Worm (Caenorhabditis elegans): ENCODE data around the gene C49C3.9.

The C49C3.9 gene

DNA sequence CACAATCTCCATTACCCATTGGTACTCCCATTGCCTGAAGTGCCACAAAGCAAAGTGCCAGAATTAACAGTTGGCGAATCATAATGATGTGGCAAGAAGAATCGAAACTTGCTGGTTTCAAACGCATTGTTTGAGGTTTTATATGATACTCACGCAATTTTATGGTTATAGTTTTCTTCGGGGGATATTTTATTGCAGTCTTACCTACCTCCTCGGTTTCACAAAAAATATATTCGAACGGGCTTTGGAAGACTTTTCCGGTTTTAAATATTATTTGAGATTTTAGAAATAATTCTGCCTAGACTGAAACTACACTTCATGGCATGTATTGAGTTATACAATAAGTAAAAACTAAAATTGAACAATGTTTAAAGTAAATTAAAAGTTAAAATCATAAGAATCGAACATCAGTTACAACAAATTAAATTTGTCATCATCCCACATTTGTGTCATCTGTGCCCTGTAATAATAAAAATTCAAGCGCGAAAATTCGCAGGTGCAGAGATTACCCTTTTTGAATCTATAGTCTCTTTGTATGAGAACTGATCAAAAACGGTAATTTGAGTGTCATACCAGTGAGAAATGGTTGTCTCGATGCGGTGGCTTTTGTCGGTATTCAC lies 4.6 kb upstream of the C49C3.9 start, which contains the start of the genes clec-197 and clec-198:
clec-197 (minus strand) TSS at position 101 of the 620 bp plus-strand sequence.
clec-198 (plus strand) TSS at position 570 of the 620 bp plus-strand sequence.
- TF ChIP-seq eyg-1 (tag; optimal IDR thresholded peaks at IDR 0.05): no peak
- TF ChIP-seq ceh-45 (GFP tag; IDR thresholded peaks at IDR 0.05): no peak
- no peak for TF ChIP-seq ceh-9 (tag; optimal IDR thresholded peaks at IDR 0.05)
- no peak for TF ChIP-seq pha-2 (tag; optimal IDR thresholded peaks at IDR 0.05)
- no peak for TF ChIP-seq pag-3 (tag; optimal IDR thresholded peaks at IDR 0.05; ENCODE audit: borderline replicate concordance)
- TF ChIP-seq dve-1 (tag; optimal IDR thresholded peaks at IDR 0.05): no peak
- no peak for TF ChIP-seq hlh-6 (tag; optimal IDR thresholded peaks at IDR 0.05)
- TF ChIP-seq C38D4.7 (GFP tag; optimal IDR thresholded peaks at IDR 0.05): no peak
- no peak for TF ChIP-seq dmd-4 (tag; optimal IDR thresholded peaks at IDR 0.05; ENCODE audit: borderline replicate concordance)
- TF ChIP-seq pros-1 (tag; optimal IDR thresholded peaks at IDR 0.05): no peak
- no peak for TF ChIP-seq ahr-1 (tag; optimal IDR thresholded peaks at IDR 0.05)
- TF ChIP-seq fkh-6 (tag; optimal IDR thresholded peaks at IDR 0.05): no peak
- TF ChIP-seq npax-4 (tag; optimal IDR thresholded peaks at IDR 0.05): no peak
- no peak for TF ChIP-seq hlh-30 (tag; optimal IDR thresholded peaks at IDR 0.05; ENCODE audit: insufficient read depth)
- TF ChIP-seq fax-1 (tag; optimal IDR thresholded peaks at IDR 0.05): no peak

- TF ChIP-seq Y22D7AL.16 (tag; optimal IDR thresholded peaks at IDR 0.05) (no peak), dve-1 (tag; optimal IDR thresholded peaks at IDR 0.05) (no peak), fkh-10 (GFP tag; optimal IDR thresholded peaks at IDR 0.05) (no peak), nhr-11 (tag; optimal IDR thresholded peaks at IDR 0.05) (no peak), pha-2 (tag; optimal IDR thresholded peaks at IDR 0.05) (no peak), mec-3 (tag; optimal IDR thresholded peaks at IDR 0.05; ENCODE audit: borderline replicate concordance) (no peak), pag-3 (tag; optimal IDR thresholded peaks at IDR 0.05; ENCODE audit: borderline replicate concordance) (no peak), ref-2 (tag; optimal IDR thresholded peaks at IDR 0.05) (no peak), che-1 (tag; optimal IDR thresholded peaks at IDR 0.05) (no peak), elt-4 (tag; optimal IDR thresholded peaks at IDR 0.05) (no peak)
Observed at ce11 chrIV:17343482-17343881, 1.4 kb upstream of the C49C3.9 start, which contains the start of gene C49C3.11. C49C3.11 (plus strand) TSS chrIV:17343782.

- TF ChIP-seq lin-11 (tag; optimal IDR thresholded peaks at IDR 0.05) (no peak), hlh-15 (tag; optimal IDR thresholded peaks at IDR 0.05) (no peak), sox-2 (GFP tag; IDR thresholded peaks at IDR 0.05) (no peak), ceh-31 (tag; optimal IDR thresholded peaks at IDR 0.05) (no peak), ceh-9 (tag; optimal IDR thresholded peaks at IDR 0.05) (no peak), madf-2 (tag; optimal IDR thresholded peaks at IDR 0.05) (no peak), pha-4 (tag; optimal IDR thresholded peaks at IDR 0.05) (no peak), hlh-6 (tag; optimal IDR thresholded peaks at IDR 0.05) (no peak), odd-2 (tag; optimal IDR thresholded peaks at IDR 0.05) (no peak), ceh-18 (tag; optimal IDR thresholded peaks at IDR 0.05) (no peak), K09A11.1 (tag; optimal IDR thresholded peaks at IDR 0.05; ENCODE audit: insufficient read depth) (no peak), unc-55 (GFP tag; optimal IDR thresholded peaks at IDR 0.05) (no peak), C08G9.2 (tag; optimal IDR thresholded peaks at IDR 0.05) (no peak), sdc-2 (tag; optimal IDR thresholded peaks at IDR 0.05) (no peak), ref-2 (tag; optimal IDR thresholded peaks at IDR 0.05) (no peak), Y22D7AL.16 (tag; optimal IDR thresholded peaks at IDR 0.05) (no peak), npax-4 (tag; optimal IDR thresholded peaks at IDR 0.05) (no peak), pros-1 (tag; optimal IDR thresholded peaks at IDR 0.05) (no peak)
Observed at ce11 chrIV:17342667-17343066, 553 bp upstream of the C49C3.9 start, which contains the start of gene C49C3.21. C49C3.21 (plus strand) TSS chrIV:17342967.

DNA sequence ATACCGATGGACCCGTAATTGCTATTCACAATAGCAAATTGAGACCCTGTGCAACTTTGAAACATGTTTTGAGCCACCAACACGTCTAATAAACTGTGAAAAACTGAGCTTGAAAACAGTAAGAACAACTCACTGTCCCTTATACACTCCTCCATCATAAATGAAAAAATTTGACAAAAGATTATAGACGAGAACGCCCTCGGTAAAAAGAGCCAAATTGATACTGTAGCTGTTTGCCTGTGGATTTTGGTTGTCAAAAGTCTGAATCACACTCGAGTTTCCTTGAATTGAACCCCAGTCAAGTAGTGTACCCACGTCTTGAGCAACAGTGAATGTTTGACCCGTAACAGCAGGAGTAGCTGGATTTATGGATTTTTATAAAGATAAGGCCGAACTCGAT lies 1.1 kb downstream of the C49C3.9 start:
- TF ChIP-seq ahr-1 (tag; optimal IDR thresholded peaks at IDR 0.05) (no peak), ref-2 (tag; optimal IDR thresholded peaks at IDR 0.05) (no peak), C38D4.7 (GFP tag; optimal IDR thresholded peaks at IDR 0.05) (no peak), unc-3 (GFP tag; conservative IDR thresholded peaks at IDR 0.05) (no peak), unc-3 (tag; optimal IDR thresholded peaks at IDR 0.05) (no peak), hlh-30 (tag; optimal IDR thresholded peaks at IDR 0.05; ENCODE audit: insufficient read depth) (no peak), ttx-3 (tag; optimal IDR thresholded peaks at IDR 0.05) (no peak), ceh-34 (tag; optimal IDR thresholded peaks at IDR 0.05) (no peak), pros-1 (tag; optimal IDR thresholded peaks at IDR 0.05) (no peak), tbx-2 (tag; optimal IDR thresholded peaks at IDR 0.05) (no peak), hlh-8 (tag; optimal IDR thresholded peaks at IDR 0.05) (no peak), C08G9.2 (tag; optimal IDR thresholded peaks at IDR 0.05) (no peak), fkh-6 (tag; optimal IDR thresholded peaks at IDR 0.05) (no peak), ceh-19 (GFP tag; optimal IDR thresholded peaks at IDR 0.05) (no peak)
